Fruit fly (Drosophila melanogaster) whole organism, embryonic: Measurements from ENCODE around the gene ppk24.

ENCODE experiments used
- Bdp1 ChIP-seq: fragments of 200-800 bp; sonication (Bioruptor generic); optimal IDR thresholded peaks from 3 replicates; lab custom pipeline; 2016; ENCODE audit warnings: missing biosample characterization, missing genetic modification characterization
- CG10274 ChIP-seq: fragments of 200-800 bp; sonication (Bioruptor generic); optimal IDR thresholded peaks from 3 replicates; lab custom pipeline; 2017; ENCODE audit warnings: missing biosample characterization, mild to moderate bottlenecking, missing genetic modification characterization
- CG11093 ChIP-seq: fragments of 200-800 bp; sonication (Bioruptor generic); IDR thresholded peaks from 3 replicates; pipeline ENCODE4 v1.3.6; 2022; ENCODE audit warnings: missing biosample characterization, missing genetic modification characterization
- CG11504 ChIP-seq: fragments of 200-800 bp; sonication (Bioruptor generic); optimal IDR thresholded peaks from 3 replicates; lab custom pipeline; 2019; ENCODE audit warnings: missing biosample characterization, mild to moderate bottlenecking, missing genetic modification characterization, moderate library complexity
- CG12744 ChIP-seq: fragments of 200-800 bp; sonication (Bioruptor generic); optimal IDR thresholded peaks from 2 replicates; lab custom pipeline; 2016; ENCODE audit warnings: missing biosample characterization, missing genetic modification characterization
- CG13424 ChIP-seq: fragments of 200-800 bp; sonication (Bioruptor generic); optimal IDR thresholded peaks from 2 replicates; lab custom pipeline; 2019; ENCODE audit warnings: missing biosample characterization, mild to moderate bottlenecking, missing genetic modification characterization, moderate library complexity
- CG13894 ChIP-seq: fragments of 200-800 bp; sonication (Bioruptor generic); optimal IDR thresholded peaks from 3 replicates; lab custom pipeline; 2018; ENCODE audit warnings: missing biosample characterization, mild to moderate bottlenecking, missing genetic modification characterization, moderate library complexity
- CG17186 ChIP-seq: fragments of 200-800 bp; sonication (Bioruptor generic); optimal IDR thresholded peaks from 3 replicates; lab custom pipeline; 2017; ENCODE audit warnings: missing biosample characterization, missing genetic modification reagents, missing genetic modification characterization
- CG4854 ChIP-seq: fragments of 200-800 bp; sonication (Bioruptor generic); optimal IDR thresholded peaks from 2 replicates; lab custom pipeline; 2016; ENCODE audit warnings: missing biosample characterization, missing genetic modification characterization, inconsistent platforms
- CG6654 ChIP-seq: fragments of 200-800 bp; sonication (Bioruptor generic); optimal IDR thresholded peaks from 2 replicates; lab custom pipeline; 2017; ENCODE audit warnings: missing biosample characterization, mild to moderate bottlenecking, missing genetic modification characterization
- CG7839 ChIP-seq: fragments of 200-800 bp; sonication (Bioruptor generic); optimal IDR thresholded peaks from 3 replicates; lab custom pipeline; 2018; ENCODE audit warnings: missing biosample characterization, mild to moderate bottlenecking, missing genetic modification characterization, moderate library complexity
- CG8765 ChIP-seq: fragments of 200-800 bp; sonication (Bioruptor generic); IDR thresholded peaks from 2 replicates; pipeline ENCODE4 v1.3.6; 2022; ENCODE audit warnings: missing biosample characterization, missing genetic modification characterization
- CG9797 ChIP-seq: fragments of 200-800 bp; sonication (Bioruptor generic); optimal IDR thresholded peaks from 3 replicates; lab custom pipeline; 2018; ENCODE audit warnings: missing biosample characterization, mild to moderate bottlenecking, missing genetic modification characterization
- CTCF ChIP-seq: fragments of 200-800 bp; sonication (Bioruptor generic); optimal IDR thresholded peaks from 2 replicates; lab custom pipeline; 2017; ENCODE audit warnings: missing biosample characterization, mild to moderate bottlenecking, missing genetic modification characterization, moderate library complexity
- Deaf1 ChIP-seq: fragments of 200-800 bp; optimal IDR thresholded peaks from 3 replicates; lab custom pipeline; 2019; ENCODE audit warnings: missing biosample characterization, mild to moderate bottlenecking, missing genetic modification characterization, moderate library complexity
- Dek ChIP-seq: fragments of 200-800 bp; sonication (Bioruptor generic); optimal IDR thresholded peaks from 3 replicates; lab custom pipeline; 2019; ENCODE audit warnings: missing biosample characterization, mild to moderate bottlenecking, missing genetic modification characterization, moderate library complexity
- E2f2 ChIP-seq: fragments of 200-800 bp; sonication (Bioruptor generic); IDR thresholded peaks from 2 replicates; pipeline ENCODE4 v1.3.6; 2022; ENCODE audit warnings: missing biosample characterization, missing genetic modification characterization
- Ets65A ChIP-seq: fragments of 200-800 bp; sonication (Bioruptor generic); peaks from one replicate; lab custom pipeline; 2016; ENCODE audit warnings: missing biosample characterization, missing genetic modification characterization
- Ets97D ChIP-seq: fragments of 200-800 bp; sonication (Bioruptor generic); optimal IDR thresholded peaks from 3 replicates; lab custom pipeline; 2016; ENCODE audit warnings: missing biosample characterization, missing genetic modification characterization
- Gug ChIP-seq: fragments of 200-800 bp; sonication (Bioruptor generic); IDR thresholded peaks from 4 replicates; pipeline ENCODE4 v1.3.6; 2022; ENCODE audit warnings: missing biosample characterization, missing genetic modification characterization
- Hr39 ChIP-seq: fragments of >200 bp; optimal IDR thresholded peaks from 2 replicates; lab custom pipeline; 2017
- Lhr ChIP-seq: fragments of 200-800 bp; sonication (Bioruptor generic); optimal IDR thresholded peaks from 3 replicates; lab custom pipeline; 2017; ENCODE audit warnings: mild to moderate bottlenecking, missing biosample characterization, missing genetic modification reagents, missing genetic modification characterization
- Max ChIP-seq: fragments of 200-800 bp; sonication (Bioruptor generic); optimal IDR thresholded peaks from 2 replicates; lab custom pipeline; 2016; ENCODE audit warnings: missing biosample characterization, mild to moderate bottlenecking, missing genetic modification characterization
- Myb ChIP-seq: fragments of 200-800 bp; sonication (Bioruptor generic); optimal IDR thresholded peaks from 2 replicates; lab custom pipeline; 2016; ENCODE audit warnings: missing biosample characterization, missing genetic modification characterization
- Pdp1 ChIP-seq, 2 experiments: fragments of 200-800 bp; sonication (Bioruptor generic); optimal IDR thresholded peaks; 3 replicates each; lab custom pipeline; 2016; ENCODE audit warnings: missing biosample characterization in 2 of 2, missing genetic modification characterization in 2 of 2, mild to moderate bottlenecking in 1 of 2, moderate library complexity in 1 of 2
- Ravus ChIP-seq: fragments of 200-800 bp; sonication (Bioruptor generic); IDR thresholded peaks from 2 replicates; pipeline ENCODE4 v1.3.6; 2022; ENCODE audit warnings: missing biosample characterization, missing genetic modification characterization
- Scr ChIP-seq: fragments of 200-800 bp; sonication (Bioruptor generic); IDR thresholded peaks from 2 replicates; pipeline ENCODE4 v1.3.6; 2022; ENCODE audit warnings: missing biosample characterization, missing genetic modification characterization; ENCODE audit not compliant: partially characterized antibody
- Ssrp ChIP-seq: fragments of 200-800 bp; sonication (Bioruptor generic); optimal IDR thresholded peaks from 2 replicates; lab custom pipeline; 2018; ENCODE audit warnings: missing biosample characterization, mild to moderate bottlenecking, missing genetic modification characterization, moderate library complexity
- ac ChIP-seq: fragments of 200-800 bp; sonication (Bioruptor generic); optimal IDR thresholded peaks from 3 replicates; lab custom pipeline; 2017; ENCODE audit warnings: missing biosample characterization, mild to moderate bottlenecking, missing genetic modification characterization
- amos ChIP-seq: fragments of 200-800 bp; sonication (Bioruptor generic); IDR thresholded peaks from 2 replicates; pipeline ENCODE4 v1.3.6; 2022; ENCODE audit warnings: missing biosample characterization, missing genetic modification characterization; ENCODE audit not compliant: partially characterized antibody
- bcd ChIP-seq: fragments of 200-800 bp; sonication (Bioruptor generic); optimal IDR thresholded peaks from 2 replicates; lab custom pipeline; 2017; ENCODE audit warnings: missing biosample characterization, mild to moderate bottlenecking, missing genetic modification characterization
- caup ChIP-seq: fragments of 200-800 bp; sonication (Bioruptor generic); optimal IDR thresholded peaks from 3 replicates; lab custom pipeline; 2017; ENCODE audit warnings: missing biosample characterization, mild to moderate bottlenecking, missing genetic modification characterization, moderate library complexity; ENCODE audit not compliant: severe bottlenecking
- da ChIP-seq: fragments of 200-800 bp; sonication (Bioruptor generic); optimal IDR thresholded peaks from 2 replicates; lab custom pipeline; 2016; ENCODE audit warnings: missing biosample characterization, missing genetic modification characterization
- fd3F ChIP-seq: fragments of 200-800 bp; sonication (Bioruptor generic); optimal IDR thresholded peaks from 2 replicates; lab custom pipeline; 2018; ENCODE audit warnings: missing biosample characterization, mild to moderate bottlenecking, missing genetic modification characterization, moderate library complexity
- gsb ChIP-seq: fragments of 200-800 bp; sonication (Bioruptor generic); IDR thresholded peaks from 2 replicates; pipeline ENCODE4 v1.3.6; 2022; ENCODE audit warnings: missing biosample characterization, missing genetic modification characterization
- knrl ChIP-seq: fragments of 200-800 bp; sonication (Bioruptor generic); IDR thresholded peaks from 3 replicates; pipeline ENCODE4 v1.3.6; 2022; ENCODE audit warnings: missing biosample characterization, missing genetic modification characterization; ENCODE audit not compliant: partially characterized antibody
- lilli ChIP-seq: fragments of 200-800 bp; sonication (Bioruptor generic); optimal IDR thresholded peaks from 3 replicates; lab custom pipeline; 2016; ENCODE audit warnings: missing biosample characterization, missing genetic modification characterization
- lmd ChIP-seq: fragments of 200-800 bp; sonication (Bioruptor generic); IDR thresholded peaks from 2 replicates; pipeline ENCODE4 v1.3.6; 2022; ENCODE audit warnings: missing biosample characterization, missing genetic modification characterization
- nmo ChIP-seq: fragments of 200-800 bp; sonication (Bioruptor generic); optimal IDR thresholded peaks from 2 replicates; lab custom pipeline; 2018; ENCODE audit warnings: missing biosample characterization, mild to moderate bottlenecking, missing genetic modification characterization, moderate library complexity
- pb ChIP-seq: fragments of 200-800 bp; sonication (Bioruptor generic); optimal IDR thresholded peaks from 3 replicates; lab custom pipeline; 2016; ENCODE audit warnings: missing biosample characterization, missing genetic modification characterization
- pnt ChIP-seq: fragments of 200-800 bp; sonication (Bioruptor generic); optimal IDR thresholded peaks from 3 replicates; lab custom pipeline; 2016; ENCODE audit warnings: missing biosample characterization, missing genetic modification characterization
- pzg ChIP-seq: fragments of 200-800 bp; sonication (Bioruptor generic); optimal IDR thresholded peaks from 3 replicates; lab custom pipeline; 2018; ENCODE audit warnings: missing biosample characterization, mild to moderate bottlenecking, missing genetic modification characterization, moderate library complexity
- schlank ChIP-seq: fragments of 200-800 bp; sonication (Bioruptor generic); optimal IDR thresholded peaks from 2 replicates; lab custom pipeline; 2018; ENCODE audit warnings: missing biosample characterization, mild to moderate bottlenecking, missing genetic modification characterization
- sisA ChIP-seq: fragments of 200-800 bp; sonication (Bioruptor generic); IDR thresholded peaks from 2 replicates; pipeline ENCODE4 v1.3.6; 2022; ENCODE audit warnings: missing biosample characterization, missing genetic modification characterization
- sna ChIP-seq: fragments of 200-800 bp; sonication (Bioruptor generic); IDR thresholded peaks from 2 replicates; pipeline ENCODE4 v1.3.6; 2022; ENCODE audit warnings: missing biosample characterization, missing genetic modification characterization; ENCODE audit not compliant: partially characterized antibody
- toy ChIP-seq: fragments of 200-800 bp; sonication (Bioruptor generic); IDR thresholded peaks from 2 replicates; pipeline ENCODE4 v1.3.6; 2022; ENCODE audit warnings: missing biosample characterization, missing genetic modification characterization
- vnd ChIP-seq: fragments of 200-800 bp; sonication (Bioruptor generic); IDR thresholded peaks from 3 replicates; pipeline ENCODE4 v1.3.6; 2022; ENCODE audit warnings: missing biosample characterization, missing genetic modification characterization; ENCODE audit not compliant: partially characterized antibody
- z ChIP-seq: fragments of 200-800 bp; sonication (Bioruptor generic); IDR thresholded peaks from 3 replicates; pipeline ENCODE4 v1.3.6; 2022; ENCODE audit warnings: missing biosample characterization, missing genetic modification characterization
- zen2 ChIP-seq: fragments of 200-800 bp; sonication (Bioruptor generic); IDR thresholded peaks from 3 replicates; pipeline ENCODE4 v1.3.6; 2022; ENCODE audit warnings: missing biosample characterization, missing genetic modification characterization; ENCODE audit not compliant: partially characterized antibody
- zf30C ChIP-seq: fragments of 200-800 bp; sonication (Bioruptor generic); optimal IDR thresholded peaks from 3 replicates; lab custom pipeline; 2018; ENCODE audit warnings: missing biosample characterization, mild to moderate bottlenecking, missing genetic modification characterization

The ppk24 gene

DNA sequence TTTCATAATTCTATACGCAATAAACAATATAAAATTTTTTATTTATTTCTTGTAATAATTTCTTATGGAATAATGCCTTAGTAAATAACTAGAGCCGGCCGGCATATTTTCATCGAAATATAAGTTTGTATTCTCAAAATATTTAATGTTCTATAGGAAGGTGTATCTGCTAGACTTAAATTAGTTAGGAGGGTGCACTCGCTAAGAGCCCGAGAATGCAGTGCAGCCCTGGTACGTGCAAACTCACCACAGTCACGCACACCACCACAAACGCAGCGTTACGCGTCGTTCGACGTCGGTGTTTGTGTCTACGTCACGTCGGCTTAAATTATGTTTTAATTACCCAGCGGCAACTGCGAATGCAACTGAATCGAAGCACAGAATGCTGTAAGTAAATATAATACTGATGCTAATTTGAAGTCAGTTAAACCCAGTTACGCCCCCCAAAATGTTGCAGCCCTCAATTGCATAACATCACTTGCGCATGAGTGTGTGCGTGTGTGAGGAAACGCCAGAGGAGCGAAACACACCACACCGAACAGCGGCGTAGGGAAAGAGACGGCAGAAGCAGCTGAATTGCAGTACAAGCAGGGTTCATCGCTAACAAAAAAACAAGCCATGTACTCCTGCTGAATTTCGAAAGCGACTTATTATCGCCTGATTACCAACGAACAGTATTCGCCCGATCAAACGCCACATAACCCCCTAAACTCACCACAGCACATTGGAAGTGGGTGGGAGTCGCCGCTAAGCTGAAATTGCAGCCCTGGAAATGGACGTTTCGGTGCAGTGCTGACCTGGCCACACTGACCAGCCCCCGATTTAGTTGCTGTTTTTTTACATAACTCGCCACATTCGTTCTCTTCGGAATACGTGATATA lies 44.8 kb upstream of the ppk24 start, which contains the start of gene CG12054 (continued):
- TF ChIP-seq CG10274 = no peak
- no peak for TF ChIP-seq toy (GFP tag; lab: Robert Waterston, UW)
- TF ChIP-seq CG13894 (tag; lab: Kevin White, UChicago) = peak; percentile 7
- TF ChIP-seq CG8765 (GFP tag; lab: Robert Waterston, UW) = no peak
- no peak for TF ChIP-seq pnt (GFP tag; lab: Kevin White, UChicago)
- peak; percentile 3; the same call in 1 of the 4 replicates for TF ChIP-seq Gug (GFP tag; lab: Robert Waterston, UW)
- no peak for TF ChIP-seq Bdp1 (GFP tag; lab: Kevin White, UChicago)
- TF ChIP-seq CG11504 (tag; lab: Kevin White, UChicago) = peak; percentile 23
- no peak for TF ChIP-seq CG7839 (tag; lab: Kevin White, UChicago)
- no peak for TF ChIP-seq CG6654 (GFP tag; lab: Kevin White, UChicago)
- peak; percentile 0 for TF ChIP-seq Deaf1 (tag; lab: Kevin White, UChicago)
- no peak for TF ChIP-seq vnd (GFP tag; lab: Robert Waterston, UW)
- peak; percentile 71 for TF ChIP-seq Lhr (GFP tag; lab: Kevin White, UChicago)
- TF ChIP-seq gsb = no peak
- TF ChIP-seq Ravus (GFP tag; lab: Robert Waterston, UW) = no peak
- TF ChIP-seq Max (GFP tag; lab: Kevin White, UChicago) = no peak
- TF ChIP-seq CG9797 = peak; percentile 91
- no peak for TF ChIP-seq CG12744 (GFP tag; lab: Kevin White, UChicago)
- TF ChIP-seq sisA (GFP tag; lab: Robert Waterston, UW) = no peak
- TF ChIP-seq E2f2 (GFP tag; lab: Robert Waterston, UW) = no peak
- TF ChIP-seq zen2 (GFP tag; lab: Robert Waterston, UW) = no peak
- TF ChIP-seq Pdp1 (GFP tag; optimal IDR thresholded peaks at IDR 0.05; lab: Kevin White, UChicago) = peak in 1 of 2 experiments; percentile 100
- TF ChIP-seq amos (GFP tag; lab: Robert Waterston, UW) = no peak
- no peak for TF ChIP-seq CG4854 (GFP tag; lab: Kevin White, UChicago)
- TF ChIP-seq Hr39 = no peak
- no peak for TF ChIP-seq da (GFP tag; lab: Kevin White, UChicago)
- no peak for TF ChIP-seq Ets65A (GFP tag; lab: Kevin White, UChicago)
- no peak for TF ChIP-seq caup (GFP tag; lab: Kevin White, UChicago)
- TF ChIP-seq Myb (GFP tag; lab: Kevin White, UChicago) = peak; percentile 3
- no peak for TF ChIP-seq fd3F
- TF ChIP-seq CG11093 (GFP tag; lab: Robert Waterston, UW) = no peak
- TF ChIP-seq pzg (GFP tag; lab: Kevin White, UChicago) = peak; percentile 91
- TF ChIP-seq Ssrp (tag; lab: Kevin White, UChicago) = no peak
- no peak for TF ChIP-seq lmd (GFP tag; lab: Robert Waterston, UW)
- TF ChIP-seq lilli (GFP tag; lab: Kevin White, UChicago) = peak; percentile 9
- TF ChIP-seq schlank = no peak
- no peak for TF ChIP-seq z
- no peak for TF ChIP-seq pb
- TF ChIP-seq sna (GFP tag; lab: Robert Waterston, UW) = no peak
- TF ChIP-seq bcd (GFP tag; lab: Kevin White, UChicago) = peak; percentile 23
- peak; percentile 28 for TF ChIP-seq Ets97D
- peak; percentile 12 for TF ChIP-seq Dek (tag; lab: Kevin White, UChicago)
- TF ChIP-seq ac = no peak
- TF ChIP-seq knrl (GFP tag; lab: Robert Waterston, UW) = no peak
- no peak for TF ChIP-seq nmo (GFP tag; lab: Kevin White, UChicago)
- no peak for TF ChIP-seq Scr
- no peak for TF ChIP-seq CG13424
- no peak for TF ChIP-seq zf30C (GFP tag; lab: Kevin White, UChicago)
- TF ChIP-seq CTCF (GFP tag; lab: Kevin White, UChicago) = peak; percentile 60
- peak; percentile 9 for TF ChIP-seq CG17186
